Fruit fly (Drosophila melanogaster) whole organism: ENCODE results near the gene dgt2.

Source experiments
- CG8478 ChIP-seq: fragments of >200 bp; optimal IDR thresholded peaks from 2 replicates; lab custom pipeline; 2018; ENCODE audit warnings: inconsistent platforms
- psq ChIP-seq: fragments of >200 bp; optimal IDR thresholded peaks from 2 replicates; lab custom pipeline; 2017
- usp ChIP-seq: fragments of >200 bp; optimal IDR thresholded peaks from 2 replicates; lab custom pipeline; 2017; ENCODE audit warnings: missing biosample characterization, missing genetic modification characterization, mixed read lengths

DNA sequence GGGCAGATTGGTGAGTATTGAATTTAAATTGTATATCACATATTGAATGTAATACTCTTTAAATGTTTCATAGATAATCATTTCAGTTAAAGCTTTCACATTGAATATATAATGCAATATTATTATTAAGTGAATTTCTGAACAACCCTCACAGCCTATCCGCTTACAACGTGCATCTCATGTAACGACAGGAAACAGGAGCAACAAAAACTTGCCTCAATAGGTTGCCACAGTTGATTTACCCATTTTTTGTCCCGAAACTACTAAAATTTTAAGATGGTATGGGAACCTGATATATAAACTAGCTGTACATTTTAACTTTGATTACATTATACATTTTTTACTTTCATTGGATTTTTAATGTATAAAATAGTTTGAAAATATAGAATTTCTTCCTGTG lies 31.0 kb upstream of the dgt2 start:
- no peak for TF ChIP-seq psq (lab: Kevin White, UChicago)
- TF ChIP-seq CG8478 (lab: Kevin White, UChicago): no peak
- no peak for TF ChIP-seq usp (GFP tag; lab: Kevin White, UChicago)
